Worm (Caenorhabditis elegans) whole organism, L2 larva: Measurements from ENCODE around the gene rcq-5.

Source experiments
- C34F6.9 ChIP-seq: fragments of 150-350 bp; optimal IDR thresholded peaks from 2 replicates; lab custom pipeline; 2014; ENCODE audit warnings: missing biosample characterization, missing genetic modification characterization
- F13H6.1 ChIP-seq: sonication (generic microtip); optimal IDR thresholded peaks from 2 replicates; lab custom pipeline; 2016; ENCODE audit warnings: missing genetic modification characterization, missing compliant biosample characterization
- R02D3.7 ChIP-seq: fragments of 150-350 bp; optimal IDR thresholded peaks from 2 replicates; lab custom pipeline; 2014; ENCODE audit warnings: missing biosample characterization, missing genetic modification characterization
- Y55F3AM.14 ChIP-seq: fragments of 200-800 bp; sonication (Bioruptor generic); optimal IDR thresholded peaks from 2 replicates; lab custom pipeline; 2018; ENCODE audit warnings: mild to moderate bottlenecking, missing genetic modification characterization, missing compliant biosample characterization
- ZK546.5 ChIP-seq: sonication (generic microtip); optimal IDR thresholded peaks from 2 replicates; lab custom pipeline; 2017; ENCODE audit warnings: missing biosample characterization, missing genetic modification characterization
- alr-1 ChIP-seq: fragments of 150-350 bp; optimal IDR thresholded peaks from 2 replicates; lab custom pipeline; 2014; ENCODE audit warnings: missing biosample characterization, missing genetic modification characterization
- aly-2 ChIP-seq: fragments of 150-350 bp; optimal IDR thresholded peaks from 2 replicates; lab custom pipeline; 2014; ENCODE audit warnings: missing biosample characterization, missing genetic modification characterization
- ama-1 ChIP-seq: fragments of 150-350 bp; optimal IDR thresholded peaks from 2 replicates; lab custom pipeline; 2018; ENCODE audit warnings: inconsistent platforms
- blmp-1 ChIP-seq: sonication (generic microtip); optimal IDR thresholded peaks from 2 replicates; lab custom pipeline; 2017; ENCODE audit warnings: missing genetic modification characterization, mild to moderate bottlenecking, missing compliant biosample characterization, antibody characterized with exemption, moderate library complexity; ENCODE audit not compliant: insufficient read depth
- ceh-16 ChIP-seq: fragments of 150-350 bp; optimal IDR thresholded peaks from 2 replicates; lab custom pipeline; 2014; ENCODE audit warnings: missing biosample characterization, missing genetic modification characterization
- ceh-82 ChIP-seq: fragments of 150-350 bp; optimal IDR thresholded peaks from 2 replicates; lab custom pipeline; 2014; ENCODE audit warnings: missing biosample characterization, missing genetic modification characterization
- crh-2 ChIP-seq: sonication (generic microtip); optimal IDR thresholded peaks from 2 replicates; lab custom pipeline; 2017; ENCODE audit warnings: missing biosample characterization, missing genetic modification characterization
- dmd-4 ChIP-seq: sonication (generic microtip); optimal IDR thresholded peaks from 2 replicates; lab custom pipeline; 2017; ENCODE audit warnings: missing biosample characterization, missing genetic modification characterization
- egl-27 ChIP-seq: sonication (generic microtip); optimal IDR thresholded peaks from 3 replicates; lab custom pipeline; 2017; ENCODE audit warnings: missing biosample characterization, missing genetic modification reagents, missing genetic modification characterization
- elt-1 ChIP-seq: fragments of 150-350 bp; optimal IDR thresholded peaks from 2 replicates; lab custom pipeline; 2014; ENCODE audit warnings: missing biosample characterization, missing genetic modification characterization
- elt-3 ChIP-seq: sonication (generic microtip); optimal IDR thresholded peaks from 2 replicates; lab custom pipeline; 2017; ENCODE audit warnings: missing biosample characterization, missing genetic modification characterization
- fos-1 ChIP-seq: fragments of 150-350 bp; optimal IDR thresholded peaks from 2 replicates; lab custom pipeline; 2014; ENCODE audit warnings: missing biosample characterization, missing genetic modification characterization
- gmeb-1 ChIP-seq: fragments of 150-350 bp; optimal IDR thresholded peaks from 2 replicates; lab custom pipeline; 2014; ENCODE audit warnings: missing biosample characterization, missing genetic modification characterization
- lin-11 ChIP-seq: fragments of 150-350 bp; sonication (generic microtip); optimal IDR thresholded peaks from 2 replicates; lab custom pipeline; 2014; ENCODE audit warnings: missing biosample characterization, missing genetic modification characterization, inconsistent platforms, mixed read lengths
- lin-13 ChIP-seq: fragments of 150-350 bp; optimal IDR thresholded peaks from 2 replicates; lab custom pipeline; 2014; ENCODE audit warnings: missing biosample characterization, missing genetic modification reagents, missing genetic modification characterization
- lin-39 ChIP-seq: fragments of 150-350 bp; optimal IDR thresholded peaks from 2 replicates; lab custom pipeline; 2014; ENCODE audit warnings: missing biosample characterization, missing genetic modification reagents, missing genetic modification characterization
- lsy-2 ChIP-seq, 2 experiments: fragments of 150-350 bp in 1 of 2; sonication (generic microtip) in 1 of 2; optimal IDR thresholded peaks; 2 replicates each; lab custom pipeline; 2014 to 2017; ENCODE audit warnings: missing biosample characterization in 2 of 2, missing genetic modification characterization in 2 of 2
- mab-5 ChIP-seq: fragments of 150-350 bp; optimal IDR thresholded peaks from 2 replicates; lab custom pipeline; 2014; ENCODE audit warnings: missing biosample characterization, missing genetic modification characterization
- mbf-1 ChIP-seq: sonication (generic microtip); optimal IDR thresholded peaks from 2 replicates; lab custom pipeline; 2017; ENCODE audit warnings: missing biosample characterization, missing genetic modification characterization
- mdl-1 ChIP-seq, 2 experiments: fragments of 150-350 bp in 1 of 2; sonication (generic microtip) in 1 of 2; optimal IDR thresholded peaks; 2 replicates each; lab custom pipeline; 2017; ENCODE audit warnings: missing biosample characterization in 2 of 2, missing genetic modification characterization in 2 of 2
- nhr-10 ChIP-seq: sonication (generic microtip); optimal IDR thresholded peaks from 2 replicates; lab custom pipeline; 2017; ENCODE audit warnings: missing biosample characterization, missing genetic modification characterization
- nhr-11 ChIP-seq: fragments of 150-350 bp; optimal IDR thresholded peaks from 2 replicates; lab custom pipeline; 2014; ENCODE audit warnings: missing biosample characterization, missing genetic modification characterization
- nhr-12 ChIP-seq: fragments of 150-350 bp; optimal IDR thresholded peaks from 2 replicates; lab custom pipeline; 2014; ENCODE audit warnings: missing biosample characterization, missing genetic modification characterization
- nhr-129 ChIP-seq: fragments of 150-350 bp; optimal IDR thresholded peaks from 2 replicates; lab custom pipeline; 2014; ENCODE audit warnings: missing biosample characterization, missing genetic modification characterization
- nhr-21 ChIP-seq: fragments of 150-350 bp; optimal IDR thresholded peaks from 2 replicates; lab custom pipeline; 2014; ENCODE audit warnings: missing biosample characterization, missing genetic modification characterization
- nhr-23 ChIP-seq: fragments of 150-350 bp; optimal IDR thresholded peaks from 2 replicates; lab custom pipeline; 2014; ENCODE audit warnings: missing biosample characterization, missing genetic modification reagents, missing genetic modification characterization
- nhr-237 ChIP-seq: fragments of 150-350 bp; optimal IDR thresholded peaks from 2 replicates; lab custom pipeline; 2014; ENCODE audit warnings: missing biosample characterization, missing genetic modification characterization
- nhr-25 ChIP-seq: fragments of 150-350 bp; sonication (generic microtip); optimal IDR thresholded peaks from 3 replicates; lab custom pipeline; 2014; ENCODE audit warnings: missing biosample characterization, missing genetic modification characterization
- nhr-6 ChIP-seq: fragments of 150-350 bp; optimal IDR thresholded peaks from 2 replicates; lab custom pipeline; 2014; ENCODE audit warnings: missing biosample characterization, missing genetic modification characterization
- nhr-77 ChIP-seq: fragments of 150-350 bp; optimal IDR thresholded peaks from 2 replicates; lab custom pipeline; 2014; ENCODE audit warnings: missing biosample characterization, missing genetic modification characterization
- peb-1 ChIP-seq: fragments of 150-350 bp; optimal IDR thresholded peaks from 2 replicates; lab custom pipeline; 2014; ENCODE audit warnings: missing biosample characterization, missing genetic modification characterization
- sem-4 ChIP-seq: fragments of 150-350 bp; optimal IDR thresholded peaks from 2 replicates; lab custom pipeline; 2014; ENCODE audit warnings: missing biosample characterization, missing genetic modification reagents, missing genetic modification characterization
- skn-1 ChIP-seq: sonication (generic microtip); optimal IDR thresholded peaks from 2 replicates; lab custom pipeline; 2017; ENCODE audit warnings: missing biosample characterization, missing genetic modification characterization
- sma-3 ChIP-seq: sonication (generic microtip); optimal IDR thresholded peaks from 2 replicates; lab custom pipeline; 2016; ENCODE audit warnings: missing genetic modification reagents, missing genetic modification characterization, missing compliant biosample characterization
- sma-9 ChIP-seq, 2 experiments: fragments of 150-350 bp in 1 of 2; sonication (generic microtip) in 1 of 2; optimal IDR thresholded peaks; 2 replicates each; lab custom pipeline; 2014 to 2016; ENCODE audit warnings: missing genetic modification characterization in 2 of 2, mild to moderate bottlenecking in 1 of 2, missing biosample characterization in 1 of 2, missing compliant biosample characterization in 1 of 2, missing genetic modification reagents in 1 of 2, moderate library complexity in 1 of 2
- snpc-4 ChIP-seq: fragments of 150-350 bp; optimal IDR thresholded peaks from 2 replicates; lab custom pipeline; 2014; ENCODE audit warnings: missing biosample characterization, missing genetic modification characterization
- unc-39 ChIP-seq: fragments of 150-350 bp; optimal IDR thresholded peaks from 2 replicates; lab custom pipeline; 2014; ENCODE audit warnings: missing biosample characterization, missing genetic modification characterization
- unc-55 ChIP-seq: fragments of 150-350 bp; sonication (generic microtip); optimal IDR thresholded peaks from 3 replicates; lab custom pipeline; 2014; ENCODE audit warnings: missing biosample characterization, missing genetic modification reagents, missing genetic modification characterization
- unc-62 ChIP-seq: fragments of 150-350 bp; optimal IDR thresholded peaks from 2 replicates; lab custom pipeline; 2014; ENCODE audit warnings: missing biosample characterization, missing genetic modification reagents, missing genetic modification characterization
- zag-1 ChIP-seq: fragments of 150-350 bp; optimal IDR thresholded peaks from 2 replicates; lab custom pipeline; 2014; ENCODE audit warnings: missing biosample characterization, missing genetic modification characterization
- ztf-1 ChIP-seq: fragments of 200-800 bp; sonication (Bioruptor generic); conservative IDR thresholded peaks from 2 replicates; pipeline ENCODE4 v1.3.6; 2022; ENCODE audit warnings: missing genetic modification characterization, missing compliant biosample characterization
- ztf-11 ChIP-seq: sonication (generic microtip); optimal IDR thresholded peaks from 2 replicates; lab custom pipeline; 2017; ENCODE audit warnings: missing biosample characterization, missing genetic modification characterization
- ztf-4 ChIP-seq: fragments of 150-350 bp; optimal IDR thresholded peaks from 2 replicates; lab custom pipeline; 2014; ENCODE audit warnings: missing biosample characterization, missing genetic modification characterization

The rcq-5 gene

ce11 chrIII:4088338-4088918 lies 30.7 kb upstream of the rcq-5 start:
- TF ChIP-seq sma-9 (GFP tag; optimal IDR thresholded peaks at IDR 0.05; lab: Kevin White, UChicago) (no peak), sma-9 (tag; optimal IDR thresholded peaks at IDR 0.05; lab: Kevin White, UChicago) (no peak), unc-55 (GFP tag; lab: Kevin White, UChicago) (peak; percentile 90), elt-1 (tag; lab: Kevin White, UChicago) (no peak), gmeb-1 (tag; lab: Kevin White, UChicago) (peak; percentile 12), fos-1 (tag; lab: Kevin White, UChicago) (peak; percentile 15), mdl-1 (tag; optimal IDR thresholded peaks at IDR 0.05; lab: Kevin White, UChicago) (no peak), lsy-2 (tag; optimal IDR thresholded peaks at IDR 0.05; lab: Kevin White, UChicago) (peak in 1 of 2 experiments; percentile 57), crh-2 (tag; lab: Kevin White, UChicago) (peak; percentile 23), unc-62 (GFP tag; lab: Kevin White, UChicago) (no peak), C34F6.9 (tag; lab: Kevin White, UChicago) (peak; percentile 80), snpc-4 (tag; lab: Kevin White, UChicago) (no peak)

DNA sequence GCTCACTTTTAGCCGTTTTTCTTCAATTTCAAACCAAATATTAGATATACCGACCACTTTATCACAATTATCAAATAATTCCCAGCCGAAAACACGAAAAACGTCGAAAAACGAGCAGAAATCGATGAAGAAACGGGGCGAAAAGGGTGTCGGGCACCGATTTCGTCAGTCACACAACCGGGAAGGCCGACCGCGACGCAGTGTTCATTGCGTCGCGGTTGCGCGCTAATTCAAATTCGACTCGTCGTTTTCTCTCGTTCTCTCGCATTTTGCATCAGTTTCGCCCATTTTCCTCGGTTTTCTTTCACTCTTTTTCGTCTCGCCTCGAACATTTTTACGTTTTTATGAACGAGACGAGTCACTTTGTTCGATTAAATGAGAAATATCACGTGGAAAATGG lies 29.8 kb upstream of the rcq-5 start:
- peak; percentile 31 to 84 for TF ChIP-seq lsy-2 (tag; optimal IDR thresholded peaks at IDR 0.05; lab: Kevin White, UChicago)
- TF ChIP-seq lin-13 (GFP tag; lab: Kevin White, UChicago), result peak; percentile 80
- peak; percentile 89 for TF ChIP-seq C34F6.9 (tag; lab: Kevin White, UChicago)
- peak; percentile 21 for TF ChIP-seq blmp-1 (tag; lab: Kevin White, UChicago)
- TF ChIP-seq sem-4 (tag; lab: Kevin White, UChicago), result no peak
- no peak for TF ChIP-seq dmd-4 (tag; lab: Kevin White, UChicago)
- TF ChIP-seq lin-11, result peak; percentile 68
- TF ChIP-seq ztf-1 (GFP tag; lab: Robert Waterston, UW), result no peak
- peak in 1 of 2 experiments; percentile 37 for TF ChIP-seq mdl-1 (tag; optimal IDR thresholded peaks at IDR 0.05; lab: Kevin White, UChicago)
- TF ChIP-seq fos-1 (tag; lab: Kevin White, UChicago), result peak; percentile 68
- peak; percentile 51 for TF ChIP-seq nhr-25 (tag; lab: Kevin White, UChicago)
- TF ChIP-seq nhr-21 (tag; lab: Kevin White, UChicago), result peak; percentile 44
- TF ChIP-seq Y55F3AM.14 (GFP tag; lab: Kevin White, UChicago), result peak; percentile 0
- no peak for TF ChIP-seq ceh-82 (tag; lab: Kevin White, UChicago)
- TF ChIP-seq aly-2, result no peak
- TF ChIP-seq sma-9 (GFP tag; optimal IDR thresholded peaks at IDR 0.05; lab: Kevin White, UChicago), result peak; percentile 36
- TF ChIP-seq sma-9 (tag; optimal IDR thresholded peaks at IDR 0.05; lab: Kevin White, UChicago), result no peak
- peak; percentile 54 for TF ChIP-seq sma-3 (GFP tag; lab: Kevin White, UChicago)
- TF ChIP-seq F13H6.1 (tag; lab: Kevin White, UChicago), result peak; percentile 65
- TF ChIP-seq egl-27 (tag; lab: Kevin White, UChicago), result peak; percentile 20
- no peak for TF ChIP-seq nhr-12
- TF ChIP-seq gmeb-1 (tag; lab: Kevin White, UChicago), result peak; percentile 77
- no peak for TF ChIP-seq ZK546.5 (tag; lab: Kevin White, UChicago)
- TF ChIP-seq nhr-10 (tag; lab: Kevin White, UChicago), result no peak
- TF ChIP-seq nhr-23 (tag; lab: Kevin White, UChicago), result no peak
- TF ChIP-seq nhr-11 (tag; lab: Kevin White, UChicago), result no peak
- TF ChIP-seq crh-2 (tag; lab: Kevin White, UChicago), result peak; percentile 61
- no peak for TF ChIP-seq ceh-16 (tag; lab: Kevin White, UChicago)
- TF ChIP-seq elt-3 (tag; lab: Kevin White, UChicago), result no peak
- TF ChIP-seq snpc-4 (tag; lab: Kevin White, UChicago), result peak; percentile 23
- no peak for TF ChIP-seq nhr-237
- no peak for TF ChIP-seq peb-1 (tag; lab: Kevin White, UChicago)
- peak; percentile 53 for TF ChIP-seq ama-1 (lab: Kevin White, UChicago)
- no peak for TF ChIP-seq unc-39
- no peak for TF ChIP-seq alr-1 (tag; lab: Kevin White, UChicago)
- peak; percentile 83 for TF ChIP-seq nhr-129 (tag; lab: Kevin White, UChicago)
- TF ChIP-seq zag-1, result peak; percentile 23
- no peak for TF ChIP-seq skn-1 (tag; lab: Kevin White, UChicago)
- TF ChIP-seq mbf-1 (tag; lab: Kevin White, UChicago), result no peak
- no peak for TF ChIP-seq ztf-11 (tag; lab: Kevin White, UChicago)
- TF ChIP-seq mab-5 (tag; lab: Kevin White, UChicago), result peak; percentile 7
- TF ChIP-seq R02D3.7 (tag; lab: Kevin White, UChicago), result no peak
- no peak for TF ChIP-seq nhr-6
- TF ChIP-seq elt-1 (tag; lab: Kevin White, UChicago), result no peak
- no peak for TF ChIP-seq nhr-77 (tag; lab: Kevin White, UChicago)
- no peak for TF ChIP-seq unc-62 (GFP tag; lab: Kevin White, UChicago)
- peak; percentile 89 for TF ChIP-seq unc-55 (GFP tag; lab: Kevin White, UChicago)
- no peak for TF ChIP-seq ztf-4 (tag; lab: Kevin White, UChicago)
- no peak for TF ChIP-seq lin-39 (tag; lab: Kevin White, UChicago)
